Worm (Caenorhabditis elegans): Measurements from ENCODE around the gene F13B12.6.

F13B12.6 gene

DNA sequence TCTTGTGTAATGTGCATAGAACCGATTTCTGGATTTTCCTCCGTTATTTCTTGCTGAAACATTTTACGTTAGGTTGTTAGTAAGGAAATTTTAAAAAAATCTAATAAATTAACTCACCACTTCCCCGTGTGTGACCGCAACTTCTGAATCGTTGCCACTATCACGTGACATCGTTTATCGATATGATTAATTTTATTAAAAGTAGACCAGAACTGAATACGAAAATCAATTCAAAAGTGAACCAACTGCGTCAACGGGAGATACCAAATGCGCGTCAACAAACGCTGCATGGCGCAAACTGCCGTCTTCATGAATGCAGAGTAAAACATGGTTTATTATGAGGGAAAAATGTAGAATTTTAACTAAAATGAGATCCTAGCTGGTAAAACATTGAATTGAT is 51.7 kb downstream of the F13B12.6 start, which contains the start of gene sir-2.1 (continued):
- TF ChIP-seq ceh-40 (GFP tag; IDR thresholded peaks at IDR 0.05): no peak
- peak; percentile 66 for TF ChIP-seq F33H1.4 (GFP tag; IDR thresholded peaks at IDR 0.05)
- TF ChIP-seq Y95B8A.8 (GFP tag; IDR thresholded peaks at IDR 0.05): no peak
- peak; percentile 6 for TF ChIP-seq F52B5.7 (tag; optimal IDR thresholded peaks at IDR 0.05)
- no peak for TF ChIP-seq F57A8.1 (GFP tag; optimal IDR thresholded peaks at IDR 0.05)
- no peak for TF ChIP-seq nhr-90 (tag; optimal IDR thresholded peaks at IDR 0.05)
- peak; percentile 19 for TF ChIP-seq gei-17 (GFP tag; optimal IDR thresholded peaks at IDR 0.05)
- no peak for TF ChIP-seq bed-1 (GFP tag; IDR thresholded peaks at IDR 0.05)
- TF ChIP-seq lir-1 (GFP tag; conservative IDR thresholded peaks at IDR 0.05): no peak
- no peak for TF ChIP-seq D2030.7 (GFP tag; IDR thresholded peaks at IDR 0.05)
- TF ChIP-seq chd-7 (tag; optimal IDR thresholded peaks at IDR 0.05): peak; percentile 13
- no peak for TF ChIP-seq C06A6.2 (GFP tag; conservative IDR thresholded peaks at IDR 0.05)
- TF ChIP-seq nhr-120 (GFP tag; IDR thresholded peaks at IDR 0.05): no peak
- TF ChIP-seq ztf-18 (tag; optimal IDR thresholded peaks at IDR 0.05): peak; percentile 91
- TF ChIP-seq mes-4 (tag; optimal IDR thresholded peaks at IDR 0.05): no peak
- TF ChIP-seq lin-54 (GFP tag; optimal IDR thresholded peaks at IDR 0.05): no peak
- TF ChIP-seq ZK185.1 (tag; optimal IDR thresholded peaks at IDR 0.05; ENCODE audit: poor library complexity, severe bottlenecking): no peak
- TF ChIP-seq snpc-4 (GFP tag; optimal IDR thresholded peaks at IDR 0.05): no peak
- TF ChIP-seq snpc-4 (tag; optimal IDR thresholded peaks at IDR 0.05): peak in 2 of 4 experiments; percentile 28
- TF ChIP-seq snpc-1.3 (tag; optimal IDR thresholded peaks at IDR 0.05; ENCODE audit: insufficient read depth): no peak
- TF ChIP-seq C17E4.6 (GFP tag; IDR thresholded peaks at IDR 0.05): no peak
- TF ChIP-seq ets-4 (GFP tag; optimal IDR thresholded peaks at IDR 0.05): no peak
- no peak for TF ChIP-seq zfh-2 (GFP tag; conservative IDR thresholded peaks at IDR 0.05)
- TF ChIP-seq F23B12.7 (tag; optimal IDR thresholded peaks at IDR 0.05; ENCODE audit: insufficient read depth): peak; percentile 16
- TF ChIP-seq B0019.2 (GFP tag; conservative IDR thresholded peaks at IDR 0.05): no peak
- TF ChIP-seq bed-2 (GFP tag; IDR thresholded peaks at IDR 0.05): no peak
- peak; percentile 18 for TF ChIP-seq lin-40 (tag; optimal IDR thresholded peaks at IDR 0.05)
- 0 out of 2 replicates have a peak, but pooled peaks have one; percentile 40 for TF ChIP-seq hsf-1 (GFP tag; IDR thresholded peaks at IDR 0.05)
- TF ChIP-seq F39B2.1 (GFP tag; IDR thresholded peaks at IDR 0.05): no peak
- TF ChIP-seq egl-44 (GFP tag; IDR thresholded peaks at IDR 0.05): no peak
- no peak for TF ChIP-seq efl-1 (GFP tag; optimal IDR thresholded peaks at IDR 0.05)
- TF ChIP-seq sea-2 (GFP tag; IDR thresholded peaks at IDR 0.05): no peak
- no peak for TF ChIP-seq F37B4.10 (GFP tag; IDR thresholded peaks at IDR 0.05)
- TF ChIP-seq hlh-12 (tag; optimal IDR thresholded peaks at IDR 0.05): no peak
- TF ChIP-seq attf-6 (GFP tag; IDR thresholded peaks at IDR 0.05): peak; percentile 51
- peak; percentile 44 for TF ChIP-seq hmg-1.2 (GFP tag; IDR thresholded peaks at IDR 0.05)
- peak; percentile 2 for TF ChIP-seq tbp1 (GFP tag; optimal IDR thresholded peaks at IDR 0.05)
- no peak for TF ChIP-seq nhr-80 (tag; optimal IDR thresholded peaks at IDR 0.05)
- peak; percentile 35 for TF ChIP-seq snpc-3.4 (tag; optimal IDR thresholded peaks at IDR 0.05)
- no peak for TF ChIP-seq F10E7.11 (tag; optimal IDR thresholded peaks at IDR 0.05)
- TF ChIP-seq cebp-2 (GFP tag; IDR thresholded peaks at IDR 0.05): no peak
- TF ChIP-seq rpc-1 (optimal IDR thresholded peaks at IDR 0.05): no peak
- no peak for TF ChIP-seq rpc-1 (tag; optimal IDR thresholded peaks at IDR 0.05)
- TF ChIP-seq sptf-2 (GFP tag; optimal IDR thresholded peaks at IDR 0.05): no peak
- TF ChIP-seq ceh-79 (tag; optimal IDR thresholded peaks at IDR 0.05): peak; percentile 37
- TF ChIP-seq B0336.3 (GFP tag; IDR thresholded peaks at IDR 0.05): no peak
- TF ChIP-seq attf-3 (GFP tag; conservative IDR thresholded peaks at IDR 0.05): no peak
- no peak for TF ChIP-seq Y53G8AR.9 (GFP tag; conservative IDR thresholded peaks at IDR 0.05)
- TF ChIP-seq tbx-9 (tag; optimal IDR thresholded peaks at IDR 0.05; ENCODE audit: borderline replicate concordance): no peak
- no peak for TF ChIP-seq unc-62 (GFP tag; optimal IDR thresholded peaks at IDR 0.05)

Measured in whole organism, young adult.